Worm (Caenorhabditis elegans) whole organism, midembryonic: ENCODE measurements around the gene sre-8.
A peak's percentile ranks its signal among the peaks of the same experiment; 100 is the strongest.

Experiments used
- T22C8.4 ChIP-seq: fragments of 200-800 bp; sonication (Bioruptor generic); IDR thresholded peaks from 2 replicates; pipeline ENCODE4 v1.3.6; 2022; ENCODE audit warnings: missing genetic modification characterization, missing compliant biosample characterization
- cog-1 ChIP-seq: sonication (generic microtip); optimal IDR thresholded peaks from 2 replicates; lab custom pipeline; 2016; ENCODE audit warnings: missing genetic modification characterization, missing compliant biosample characterization
- flt-1 ChIP-seq: fragments of 200-800 bp; sonication (Bioruptor generic); IDR thresholded peaks from 2 replicates; pipeline ENCODE4 v1.3.6; 2022; ENCODE audit warnings: missing genetic modification characterization, missing compliant biosample characterization
- klf-2 ChIP-seq: fragments of 200-800 bp; sonication (Bioruptor generic); conservative IDR thresholded peaks from 2 replicates; pipeline ENCODE4 v1.3.6; 2022; ENCODE audit warnings: missing genetic modification reagents, missing genetic modification characterization, missing compliant biosample characterization
- med-1 ChIP-seq: sonication (generic microtip); optimal IDR thresholded peaks from 2 replicates; lab custom pipeline; 2017; ENCODE audit warnings: missing genetic modification characterization, mild to moderate bottlenecking, missing compliant biosample characterization, antibody characterized with exemption, missing genetic modification reagents; ENCODE audit not compliant: insufficient read depth
- ref-1 ChIP-seq: fragments of 200-800 bp; sonication (Bioruptor generic); conservative IDR thresholded peaks from 2 replicates; pipeline ENCODE4 v1.3.6; 2022; ENCODE audit warnings: missing genetic modification reagents, missing genetic modification characterization, missing compliant biosample characterization
- tab-1 ChIP-seq: fragments of 200-800 bp; sonication (Bioruptor generic); IDR thresholded peaks from 2 replicates; pipeline ENCODE4 v1.3.6; 2022; ENCODE audit warnings: missing genetic modification characterization, missing compliant biosample characterization
- ztf-23 ChIP-seq: fragments of 200-800 bp; sonication (Bioruptor generic); IDR thresholded peaks from 2 replicates; pipeline ENCODE4 v1.3.6; 2022; ENCODE audit warnings: missing genetic modification reagents, missing genetic modification characterization, missing compliant biosample characterization
- ztf-29 ChIP-seq: fragments of 200-800 bp; sonication (Bioruptor generic); IDR thresholded peaks from 2 replicates; pipeline ENCODE4 v1.3.6; 2022; ENCODE audit warnings: missing genetic modification reagents, missing genetic modification characterization, missing compliant biosample characterization

The sre-8 gene

DNA sequence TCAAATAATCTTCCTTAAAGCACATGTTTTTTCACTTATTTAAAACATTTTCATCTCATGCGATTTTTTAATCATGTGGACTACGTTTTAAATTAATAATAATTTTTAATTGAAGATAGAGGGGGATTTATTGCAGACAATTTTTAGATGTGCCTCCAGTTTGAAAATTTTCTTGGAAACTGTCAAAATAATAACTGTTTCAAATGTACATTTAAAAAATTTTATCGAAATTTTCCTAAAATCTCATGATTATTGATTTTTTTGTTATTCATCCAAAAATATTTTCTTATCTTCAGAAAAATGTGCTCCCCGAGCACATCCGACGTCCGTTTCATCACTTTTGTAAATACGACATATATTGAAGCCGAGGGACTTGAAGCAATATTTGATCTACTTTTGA lies at the start of gene sre-8:
Gene sre-8 (plus strand): TSS at position 301 of the 400 bp plus-strand sequence.
- TF ChIP-seq flt-1 (GFP tag; lab: Robert Waterston, UW), result no peak
- no peak for TF ChIP-seq med-1 (GFP tag; lab: Kevin White, UChicago)
- TF ChIP-seq cog-1 (tag; lab: Kevin White, UChicago), result no peak
- TF ChIP-seq ref-1, result no peak
- no peak for TF ChIP-seq T22C8.4 (GFP tag; lab: Robert Waterston, UW)
- no peak for TF ChIP-seq tab-1 (GFP tag; lab: Robert Waterston, UW)
- no peak for TF ChIP-seq klf-2 (GFP tag; lab: Robert Waterston, UW)
- no peak for TF ChIP-seq ztf-23 (GFP tag; lab: Robert Waterston, UW)
- no peak for TF ChIP-seq ztf-29

DNA sequence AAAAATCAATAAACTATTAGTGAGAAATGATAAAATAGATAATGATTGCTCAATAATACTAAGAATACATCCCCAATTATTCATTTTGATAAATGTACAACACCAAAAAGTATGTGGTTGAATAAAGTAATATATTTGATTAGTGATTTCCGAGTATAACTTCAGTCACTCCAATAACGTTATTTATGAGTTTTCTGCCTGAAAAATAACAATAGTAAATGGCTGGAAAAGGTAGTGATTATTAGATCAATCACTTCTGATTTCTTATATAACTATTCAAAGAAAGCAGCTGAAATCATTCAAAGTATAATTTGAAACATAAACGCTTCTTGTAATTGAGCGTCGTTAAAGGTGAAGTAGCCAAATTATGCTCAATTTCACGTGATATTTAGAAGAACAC lies 46.2 kb upstream of the sre-8 start, which contains the start of gene str-230:
Gene str-230 (minus strand): TSS at position 101 of the 400 bp plus-strand sequence.
- TF ChIP-seq ztf-29 (no peak), cog-1 (tag; lab: Kevin White, UChicago) (no peak), med-1 (GFP tag; lab: Kevin White, UChicago) (no peak), flt-1 (GFP tag; lab: Robert Waterston, UW) (no peak)

DNA sequence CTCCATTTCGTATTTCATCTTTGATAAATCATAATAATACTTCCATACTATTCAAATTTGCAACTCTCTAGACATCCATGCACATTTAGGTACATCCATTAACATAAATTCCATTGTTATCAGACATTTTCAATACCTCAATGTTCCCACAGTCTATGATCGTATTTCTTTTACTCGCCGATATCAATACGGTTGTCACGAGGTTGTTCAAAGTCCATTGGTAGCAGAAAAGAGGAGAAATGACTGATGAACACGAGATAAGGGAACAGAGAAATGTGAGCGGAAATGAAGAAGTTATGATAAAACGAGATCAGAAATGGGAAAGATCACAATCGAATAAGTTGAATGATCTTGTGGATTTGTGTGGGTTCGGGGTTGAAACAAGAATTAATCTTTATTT lies 44.1 kb upstream of the sre-8 start:
- no peak for TF ChIP-seq T22C8.4 (GFP tag; lab: Robert Waterston, UW)
- TF ChIP-seq ref-1, result no peak
- TF ChIP-seq flt-1 (GFP tag; lab: Robert Waterston, UW), result no peak
- TF ChIP-seq tab-1 (GFP tag; lab: Robert Waterston, UW), result no peak
- TF ChIP-seq ztf-23 (GFP tag; lab: Robert Waterston, UW), result no peak
- TF ChIP-seq cog-1 (tag; lab: Kevin White, UChicago), result no peak
- no peak for TF ChIP-seq med-1 (GFP tag; lab: Kevin White, UChicago)
- no peak for TF ChIP-seq klf-2 (GFP tag; lab: Robert Waterston, UW)
- no peak for TF ChIP-seq ztf-29

DNA sequence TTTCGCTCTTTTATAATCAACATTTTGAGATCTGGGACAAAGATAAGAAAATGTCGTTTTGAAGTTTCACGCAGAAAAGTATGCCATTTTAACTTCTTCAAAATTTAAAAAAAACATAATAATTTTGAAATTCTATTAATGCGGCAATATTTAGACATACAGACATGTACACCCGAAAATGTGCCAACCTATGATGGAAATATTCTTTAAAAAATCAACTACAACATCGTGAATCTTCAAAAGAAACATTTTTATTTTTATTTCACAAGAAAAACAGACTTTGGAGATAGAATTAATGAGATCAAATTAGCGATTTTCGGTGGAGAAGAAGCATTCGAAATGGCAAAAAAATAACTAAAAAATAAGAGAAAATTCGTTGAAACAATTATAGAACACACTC lies 41.8 kb upstream of the sre-8 start, which contains the start of gene T16A9.5:
Gene T16A9.5 (minus strand): TSS at position 101 of the 400 bp plus-strand sequence.
- TF ChIP-seq ztf-23 (GFP tag; lab: Robert Waterston, UW) (no peak), flt-1 (GFP tag; lab: Robert Waterston, UW) (no peak), ztf-29 (no peak), med-1 (GFP tag; lab: Kevin White, UChicago) (no peak), klf-2 (GFP tag; lab: Robert Waterston, UW) (no peak), ref-1 (no peak), T22C8.4 (GFP tag; lab: Robert Waterston, UW) (no peak), tab-1 (GFP tag; lab: Robert Waterston, UW) (no peak), cog-1 (tag; lab: Kevin White, UChicago) (no peak)

DNA sequence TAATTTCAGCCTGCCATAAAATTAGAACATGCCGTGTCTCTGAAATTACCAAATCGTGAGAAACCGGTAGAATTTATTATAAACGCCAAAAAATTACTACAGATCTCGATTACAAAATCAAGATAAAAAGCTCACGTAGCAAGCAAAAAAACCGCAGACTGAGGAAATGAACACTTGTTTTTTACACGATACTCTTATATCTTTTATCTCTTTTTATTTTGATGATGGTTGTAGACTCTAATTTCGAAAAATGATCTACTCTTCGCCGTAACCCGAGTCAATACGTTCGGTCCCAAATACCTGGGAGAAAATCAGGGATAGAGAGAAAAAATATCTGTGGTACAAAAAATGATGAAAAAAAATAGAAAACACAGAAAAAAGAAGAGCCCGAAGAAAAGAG lies 33.8 kb upstream of the sre-8 start:
- TF ChIP-seq cog-1 (tag; lab: Kevin White, UChicago), result no peak
- no peak for TF ChIP-seq tab-1 (GFP tag; lab: Robert Waterston, UW)
- TF ChIP-seq ztf-23 (GFP tag; lab: Robert Waterston, UW), result no peak
- no peak for TF ChIP-seq ztf-29
- TF ChIP-seq med-1 (GFP tag; lab: Kevin White, UChicago), result no peak
- no peak for TF ChIP-seq ref-1
- no peak for TF ChIP-seq klf-2 (GFP tag; lab: Robert Waterston, UW)

DNA sequence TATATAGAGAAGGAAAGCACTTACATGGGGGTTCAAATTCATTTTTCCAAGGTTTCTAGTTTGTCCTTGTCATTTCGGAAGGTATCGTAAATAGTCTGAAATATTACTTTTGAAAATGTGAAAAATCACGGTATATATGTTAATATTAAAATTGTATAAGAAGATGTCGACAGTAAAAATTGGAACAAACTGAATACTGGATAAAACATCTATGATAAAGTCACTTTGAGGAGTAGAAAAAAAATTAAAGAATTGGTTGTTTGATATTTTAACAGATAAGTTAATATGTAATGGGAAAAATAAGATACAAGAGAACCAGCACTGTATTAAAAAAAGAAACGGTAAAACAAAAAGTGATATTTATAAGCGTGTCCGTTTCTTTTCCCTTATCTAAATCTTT lies 30.5 kb upstream of the sre-8 start, which contains the start of gene nep-21:
Gene nep-21 (minus strand): TSS at position 101 of the 400 bp plus-strand sequence.
- no peak for TF ChIP-seq med-1 (GFP tag; lab: Kevin White, UChicago)
- no peak for TF ChIP-seq T22C8.4 (GFP tag; lab: Robert Waterston, UW)
- TF ChIP-seq ztf-29, result no peak
- TF ChIP-seq tab-1 (GFP tag; lab: Robert Waterston, UW), result no peak
- TF ChIP-seq ztf-23 (GFP tag; lab: Robert Waterston, UW), result no peak
- no peak for TF ChIP-seq cog-1 (tag; lab: Kevin White, UChicago)
- TF ChIP-seq klf-2 (GFP tag; lab: Robert Waterston, UW), result no peak
- TF ChIP-seq ref-1, result no peak
- no peak for TF ChIP-seq flt-1 (GFP tag; lab: Robert Waterston, UW)

DNA sequence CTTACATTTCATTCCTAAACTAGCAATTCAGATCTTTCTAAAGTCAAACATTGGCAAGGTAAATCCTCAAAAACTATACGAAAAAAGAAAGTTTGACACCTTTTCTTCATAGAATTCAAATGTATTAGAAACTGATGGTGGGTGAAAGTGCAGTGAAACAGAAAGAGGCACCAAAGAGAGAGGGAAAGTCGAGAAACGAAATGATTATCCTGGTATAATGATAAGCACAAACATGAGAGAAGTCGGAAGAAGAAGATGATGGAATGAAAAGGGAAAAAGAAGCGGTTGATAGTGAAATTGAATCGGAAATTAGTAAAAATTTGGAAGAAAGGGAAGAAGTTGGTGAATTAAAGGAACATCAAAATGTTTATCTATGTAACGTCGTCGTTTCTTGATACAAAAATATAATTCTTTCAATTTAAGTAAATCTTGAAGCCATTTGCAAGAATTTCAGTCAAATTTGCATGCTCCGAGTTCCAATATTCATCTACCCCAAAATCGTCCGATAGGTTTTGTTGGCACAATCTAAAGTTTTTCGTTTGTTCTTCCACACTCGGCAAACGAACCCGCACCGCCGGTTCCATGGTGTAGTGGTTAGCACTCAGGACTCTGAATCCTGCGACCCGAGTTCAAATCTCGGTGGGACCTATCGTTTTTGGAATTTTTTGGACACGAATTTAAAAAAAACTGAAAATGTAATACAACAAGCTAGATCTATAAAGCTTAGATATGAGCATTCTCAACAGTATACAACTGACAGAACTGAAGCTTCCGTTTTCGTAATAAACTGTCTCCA lies 25.9 kb upstream of the sre-8 start:
- no peak for TF ChIP-seq flt-1 (GFP tag; lab: Robert Waterston, UW)
- TF ChIP-seq ztf-23 (GFP tag; lab: Robert Waterston, UW), result 0 out of 2 replicates have a peak, but pooled peaks have one; percentile 8
- TF ChIP-seq T22C8.4 (GFP tag; lab: Robert Waterston, UW), result no peak
- no peak for TF ChIP-seq cog-1 (tag; lab: Kevin White, UChicago)
- TF ChIP-seq ref-1, result no peak

DNA sequence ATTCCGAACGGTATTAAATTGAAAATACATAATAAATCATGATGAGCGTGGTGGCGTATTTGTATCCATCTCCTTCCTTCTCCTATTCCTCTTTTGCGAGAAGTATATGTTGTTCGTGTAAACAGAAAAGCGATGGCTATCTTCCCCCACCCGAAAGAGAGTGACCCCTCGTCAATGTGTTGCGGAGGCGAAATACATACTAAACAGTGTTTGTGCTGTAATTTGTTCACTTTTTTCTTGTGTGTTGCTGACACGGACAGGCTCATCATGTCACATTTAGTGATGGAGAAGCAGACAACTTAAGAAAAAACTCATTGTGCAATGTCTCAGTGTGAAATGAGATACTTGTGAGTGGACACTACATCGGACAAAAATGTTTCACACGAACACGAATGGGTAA lies 25.3 kb upstream of the sre-8 start:
- TF ChIP-seq med-1 (GFP tag; lab: Kevin White, UChicago) (no peak), flt-1 (GFP tag; lab: Robert Waterston, UW) (no peak), ztf-23 (GFP tag; lab: Robert Waterston, UW) (no peak), cog-1 (tag; lab: Kevin White, UChicago) (no peak), tab-1 (GFP tag; lab: Robert Waterston, UW) (no peak), ztf-29 (no peak), T22C8.4 (GFP tag; lab: Robert Waterston, UW) (no peak), klf-2 (GFP tag; lab: Robert Waterston, UW) (no peak), ref-1 (no peak)

DNA sequence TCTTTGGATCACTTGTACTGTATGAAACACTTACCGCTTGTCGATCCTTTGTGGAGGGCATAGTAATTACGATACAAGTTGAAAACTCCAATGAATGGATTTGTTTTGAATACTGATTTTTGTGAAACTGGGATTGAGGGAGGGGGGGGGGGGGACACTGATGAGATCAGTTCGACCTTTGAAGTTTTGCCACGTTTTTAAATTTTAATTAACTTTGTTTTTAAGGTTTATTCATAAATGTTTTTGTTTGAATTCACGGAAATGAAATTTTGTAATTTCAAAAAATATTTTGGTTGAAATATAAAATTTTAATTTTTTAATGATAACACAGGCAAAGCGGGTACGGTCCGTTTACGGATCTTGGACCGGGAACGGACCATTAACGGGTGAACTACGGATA lies 21.0 kb upstream of the sre-8 start, which contains the start of gene ent-3:
Gene ent-3 (minus strand): TSS at position 101 of the 400 bp plus-strand sequence.
- TF ChIP-seq tab-1 (GFP tag; lab: Robert Waterston, UW) (no peak), ref-1 (no peak), flt-1 (GFP tag; lab: Robert Waterston, UW) (no peak), med-1 (GFP tag; lab: Kevin White, UChicago) (no peak), klf-2 (GFP tag; lab: Robert Waterston, UW) (no peak), ztf-23 (GFP tag; lab: Robert Waterston, UW) (no peak), ztf-29 (no peak), T22C8.4 (GFP tag; lab: Robert Waterston, UW) (no peak), cog-1 (tag; lab: Kevin White, UChicago) (no peak)
